Fruit fly (Drosophila melanogaster): ENCODE measurements around the gene Alg10.

- no peak for TF ChIP-seq Myc (optimal IDR thresholded peaks at IDR 0.05)
- no peak for TF ChIP-seq psq (optimal IDR thresholded peaks at IDR 0.05)
Measured at dm6 chr3L:11155380-11155779, 9.4 kb upstream of the Alg10 start.

Data from Kc167 (cell line).